Fruit fly (Drosophila melanogaster): ENCODE measurements around the gene CG13801.

DNA sequence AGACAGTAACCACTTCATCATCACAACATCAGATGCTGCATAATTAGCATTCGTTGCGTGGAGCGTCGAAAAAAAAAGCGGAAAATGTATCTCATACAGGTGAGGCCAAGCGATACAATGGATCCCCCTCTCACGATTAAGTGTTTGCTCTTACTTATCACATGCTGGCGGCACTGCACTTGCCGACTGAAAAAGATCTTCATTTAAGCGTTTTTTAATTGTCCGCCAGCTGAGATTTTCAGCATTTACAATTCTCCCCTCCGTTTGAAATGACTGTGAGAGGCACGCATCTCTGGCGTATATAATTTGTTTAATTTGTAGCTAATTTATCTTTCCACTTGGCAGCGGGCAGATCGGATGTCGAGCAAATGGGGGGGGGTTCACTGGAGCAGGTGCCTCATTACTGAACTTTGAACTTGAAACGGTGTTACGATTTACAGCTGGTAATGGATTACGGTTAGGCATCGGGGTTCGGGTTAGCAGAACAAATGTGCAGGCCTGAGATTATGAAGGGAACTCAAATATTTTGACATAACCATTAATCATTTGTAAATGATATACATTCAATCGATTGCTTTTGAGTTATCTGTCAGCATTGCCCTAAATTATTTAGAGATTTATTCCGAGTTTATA is 28.4 kb downstream of the CG13801 start, which contains the start of gene Mzt1:
- TF ChIP-seq fd59A (GFP tag; optimal IDR thresholded peaks at IDR 0.05) (no peak), svp (GFP tag) (peak; percentile 63), CG9139 (GFP tag; optimal IDR thresholded peaks at IDR 0.05) (no peak), acj6 (GFP tag; optimal IDR thresholded peaks at IDR 0.05) (no peak), salr (GFP tag; optimal IDR thresholded peaks at IDR 0.05) (no peak), pdm3 (GFP tag; optimal IDR thresholded peaks at IDR 0.05) (no peak), CG8632 (GFP tag; optimal IDR thresholded peaks at IDR 0.05) (no peak), CG32006 (GFP tag; optimal IDR thresholded peaks at IDR 0.05) (no peak), CG6792 (GFP tag; optimal IDR thresholded peaks at IDR 0.05) (no peak), CG10669 (GFP tag; optimal IDR thresholded peaks at IDR 0.05) (no peak), Lpt (GFP tag; optimal IDR thresholded peaks at IDR 0.05) (no peak)
